Fruit fly (Drosophila melanogaster): ENCODE measurements around the gene Skp2.
A peak's percentile ranks its signal among the peaks of the same experiment; 100 is the strongest.

Gene Skp2

DNA sequence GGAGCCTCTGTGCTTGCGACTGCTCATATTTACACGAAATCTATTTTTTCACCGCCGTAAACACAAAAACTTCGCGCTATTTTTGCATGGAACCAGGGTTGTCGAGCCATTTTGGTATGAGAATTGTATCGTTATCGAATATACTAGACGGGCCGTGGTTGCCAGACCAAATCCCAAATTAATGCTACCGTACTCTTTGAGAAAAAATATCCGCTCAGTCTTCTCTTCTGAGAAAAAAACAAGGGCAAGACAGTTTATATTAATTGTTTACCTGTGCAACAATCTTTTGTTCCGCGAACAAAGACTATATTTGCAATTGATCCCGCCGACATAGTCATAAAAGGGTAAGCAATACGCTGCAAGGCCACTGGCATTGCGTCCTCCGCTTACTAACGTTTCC, at the start of gene Skp2, which contains the start of gene CG1103:
Gene Skp2 (minus strand): TSS at position 95 of the 400 bp plus-strand sequence.
Gene CG1103 (plus strand): TSS at position 176 of the 400 bp plus-strand sequence.
- TF ChIP-seq bbx (GFP tag; IDR thresholded peaks at IDR 0.05; ENCODE audit: partially characterized antibody) (peak; percentile 27; the same call in 1 of the 2 replicates), CG30403 (GFP tag; optimal IDR thresholded peaks at IDR 0.05) (no peak), aop (GFP tag; IDR thresholded peaks at IDR 0.05) (no peak), Dip2 (GFP tag; IDR thresholded peaks at IDR 0.05) (no peak), CG17361 (GFP tag; IDR thresholded peaks at IDR 0.05) (no peak; the same call in 2 of the 3 replicates), rib (GFP tag; IDR thresholded peaks at IDR 0.05) (0 out of 2 replicates have a peak, but pooled peaks have one; percentile 51), so (GFP tag; IDR thresholded peaks at IDR 0.05) (no peak), tna (GFP tag; IDR thresholded peaks at IDR 0.05; ENCODE audit: partially characterized antibody) (no peak), Optix (GFP tag; IDR thresholded peaks at IDR 0.05) (no peak), en (GFP tag; optimal IDR thresholded peaks at IDR 0.05) (no peak), pnt (GFP tag; optimal IDR thresholded peaks at IDR 0.05) (no peak), pros (GFP tag; optimal IDR thresholded peaks at IDR 0.05) (peak; percentile 79), Nf-YA (GFP tag; IDR thresholded peaks at IDR 0.05) (no peak), knrl (GFP tag; IDR thresholded peaks at IDR 0.05; ENCODE audit: partially characterized antibody) (no peak), nmo (GFP tag; optimal IDR thresholded peaks at IDR 0.05) (peak; percentile 37), Abd-B (GFP tag; optimal IDR thresholded peaks at IDR 0.05) (no peak), CG33557 (GFP tag; optimal IDR thresholded peaks at IDR 0.05) (no peak), Dref (GFP tag; IDR thresholded peaks at IDR 0.05) (peak; percentile 79), TFAM (GFP tag; optimal IDR thresholded peaks at IDR 0.05) (no peak), CG31224 (GFP tag; IDR thresholded peaks at IDR 0.05) (no peak), D19A (tag; optimal IDR thresholded peaks at IDR 0.05) (no peak), CG6765 (GFP tag; optimal IDR thresholded peaks at IDR 0.05) (no peak), salm (tag; optimal IDR thresholded peaks at IDR 0.05) (no peak), zen (tag; optimal IDR thresholded peaks at IDR 0.05) (peak; percentile 26), ci (GFP tag; IDR thresholded peaks at IDR 0.05) (0 out of 3 replicates have a peak, but pooled peaks have one; percentile 12), ato (GFP tag; IDR thresholded peaks at IDR 0.05; ENCODE audit: partially characterized antibody) (peak; percentile 43; the same call in 1 of the 2 replicates), CG16863 (GFP tag; optimal IDR thresholded peaks at IDR 0.05) (no peak), Stat92E (GFP tag; optimal IDR thresholded peaks at IDR 0.05) (peak in 1 of 3 experiments; percentile 76), Six4 (GFP tag; optimal IDR thresholded peaks at IDR 0.05) (no peak), odd (GFP tag; optimal IDR thresholded peaks at IDR 0.05) (no peak), pb (GFP tag; optimal IDR thresholded peaks at IDR 0.05) (no peak), HmgZ (tag; optimal IDR thresholded peaks at IDR 0.05) (peak; percentile 41), Dp (GFP tag; optimal IDR thresholded peaks at IDR 0.05) (peak; percentile 86), CG17912 (GFP tag; optimal IDR thresholded peaks at IDR 0.05) (no peak), nerfin-1 (tag; optimal IDR thresholded peaks at IDR 0.05) (peak; percentile 33), CG15601 (tag; optimal IDR thresholded peaks at IDR 0.05) (peak; percentile 25), Neu2 (GFP tag; optimal IDR thresholded peaks at IDR 0.05; ENCODE audit: borderline replicate concordance) (no peak), phol (tag; optimal IDR thresholded peaks at IDR 0.05) (peak; percentile 37), Adf1 (GFP tag; IDR thresholded peaks at IDR 0.05) (no peak), CG43689 (GFP tag; IDR thresholded peaks at IDR 0.05) (no peak), CG13624 (GFP tag; optimal IDR thresholded peaks at IDR 0.05) (peak; percentile 9), cas (GFP tag; IDR thresholded peaks at IDR 0.05) (no peak), CG10267 (tag; optimal IDR thresholded peaks at IDR 0.05) (peak; percentile 17), mld (GFP tag; IDR thresholded peaks at IDR 0.05; ENCODE audit: partially characterized antibody) (0 out of 3 replicates have a peak, but pooled peaks have one; percentile 46), Usf (GFP tag; optimal IDR thresholded peaks at IDR 0.05) (no peak), Sry-δ (GFP tag; optimal IDR thresholded peaks at IDR 0.05) (peak; percentile 52), twi (tag; optimal IDR thresholded peaks at IDR 0.05) (no peak), CG1024 (GFP tag; IDR thresholded peaks at IDR 0.05) (no peak), cwo (GFP tag; optimal IDR thresholded peaks at IDR 0.05) (no peak), ara (GFP tag; IDR thresholded peaks at IDR 0.05) (no peak), CG30020 (tag; optimal IDR thresholded peaks at IDR 0.05) (peak; percentile 71)
